Worm (Caenorhabditis elegans) whole organism, late embryonic: ENCODE measurements around the gene pmpl-1.
A peak's percentile ranks its signal among the peaks of the same experiment; 100 is the strongest.

ENCODE experiments used
- C38D4.7 ChIP-seq: fragments of 200-800 bp; sonication (Bioruptor generic); optimal IDR thresholded peaks from 2 replicates; lab custom pipeline; 2018; ENCODE audit warnings: mild to moderate bottlenecking, missing genetic modification characterization, moderate library complexity, missing compliant biosample characterization
- F13H6.1 ChIP-seq: sonication (generic microtip); optimal IDR thresholded peaks from 2 replicates; lab custom pipeline; 2016; ENCODE audit warnings: missing genetic modification characterization, missing compliant biosample characterization
- ceh-14 ChIP-seq: sonication (generic microtip); optimal IDR thresholded peaks from 2 replicates; lab custom pipeline; 2016; ENCODE audit warnings: missing genotype, missing genetic modification characterization, missing compliant biosample characterization
- ceh-18 ChIP-seq: sonication (generic microtip); optimal IDR thresholded peaks from 2 replicates; lab custom pipeline; 2016; ENCODE audit warnings: missing genetic modification characterization, missing compliant biosample characterization
- ceh-19 ChIP-seq: fragments of 200-800 bp; sonication (Bioruptor generic); optimal IDR thresholded peaks from 2 replicates; lab custom pipeline; 2018; ENCODE audit warnings: mild to moderate bottlenecking, missing genetic modification characterization, missing compliant biosample characterization
- ceh-30 ChIP-seq: fragments of 150-350 bp; optimal IDR thresholded peaks from 2 replicates; lab custom pipeline; 2014; ENCODE audit warnings: missing biosample characterization, missing genetic modification characterization
- ceh-48 ChIP-seq: sonication (generic microtip); optimal IDR thresholded peaks from 2 replicates; lab custom pipeline; 2016; ENCODE audit warnings: missing genetic modification characterization, inconsistent platforms, missing compliant biosample characterization
- ceh-9 ChIP-seq: sonication (generic microtip); optimal IDR thresholded peaks from 2 replicates; lab custom pipeline; 2016; ENCODE audit warnings: mild to moderate bottlenecking, missing genetic modification characterization, inconsistent platforms, missing compliant biosample characterization
- che-1 ChIP-seq: sonication (generic microtip); optimal IDR thresholded peaks from 2 replicates; lab custom pipeline; 2016; ENCODE audit warnings: mild to moderate bottlenecking, missing genetic modification characterization, missing compliant biosample characterization
- dmd-4 ChIP-seq: sonication (generic microtip); optimal IDR thresholded peaks from 2 replicates; lab custom pipeline; 2016; ENCODE audit warnings: borderline replicate concordance, missing genetic modification characterization, missing compliant biosample characterization
- dve-1 ChIP-seq: sonication (generic microtip); optimal IDR thresholded peaks from 2 replicates; lab custom pipeline; 2017; ENCODE audit warnings: antibody characterized with exemption, mild to moderate bottlenecking, missing genetic modification characterization, missing compliant biosample characterization
- elt-2 ChIP-seq: sonication (generic microtip); optimal IDR thresholded peaks from 2 replicates; lab custom pipeline; 2016; ENCODE audit warnings: missing genetic modification reagents, missing genetic modification characterization, missing compliant biosample characterization
- elt-4 ChIP-seq: sonication (generic microtip); optimal IDR thresholded peaks from 2 replicates; lab custom pipeline; 2016; ENCODE audit warnings: missing genetic modification characterization, missing compliant biosample characterization
- ets-4 ChIP-seq: sonication (generic microtip); optimal IDR thresholded peaks from 2 replicates; lab custom pipeline; 2016; ENCODE audit warnings: missing genetic modification characterization, missing compliant biosample characterization
- hlh-13 ChIP-seq: fragments of 200-800 bp; sonication (Bioruptor generic); optimal IDR thresholded peaks from 2 replicates; lab custom pipeline; 2018; ENCODE audit warnings: mild to moderate bottlenecking, missing genetic modification characterization, missing compliant biosample characterization
- hlh-6 ChIP-seq: sonication (generic microtip); optimal IDR thresholded peaks from 2 replicates; lab custom pipeline; 2016; ENCODE audit warnings: missing genotype, missing genetic modification characterization, missing compliant biosample characterization
- hlh-8 ChIP-seq: sonication (generic microtip); optimal IDR thresholded peaks from 2 replicates; lab custom pipeline; 2016; ENCODE audit warnings: missing genotype, missing genetic modification characterization, missing compliant biosample characterization
- lim-6 ChIP-seq: sonication (generic microtip); optimal IDR thresholded peaks from 2 replicates; lab custom pipeline; 2016; ENCODE audit warnings: missing genetic modification characterization, missing compliant biosample characterization
- madf-2 ChIP-seq: sonication (generic microtip); optimal IDR thresholded peaks from 2 replicates; lab custom pipeline; 2017; ENCODE audit warnings: missing genetic modification characterization, missing compliant biosample characterization
- nfya-1 ChIP-seq: sonication (generic microtip); optimal IDR thresholded peaks from 2 replicates; lab custom pipeline; 2017; ENCODE audit warnings: missing genetic modification characterization, mild to moderate bottlenecking, missing compliant biosample characterization, antibody characterized with exemption, moderate library complexity
- nhr-232 ChIP-seq: sonication (generic microtip); optimal IDR thresholded peaks from 2 replicates; lab custom pipeline; 2016; ENCODE audit warnings: missing genetic modification characterization, missing compliant biosample characterization
- npax-4 ChIP-seq: sonication (generic microtip); optimal IDR thresholded peaks from 2 replicates; lab custom pipeline; 2016; ENCODE audit warnings: missing genetic modification characterization, missing compliant biosample characterization
- pha-2 ChIP-seq: sonication (generic microtip); optimal IDR thresholded peaks from 2 replicates; lab custom pipeline; 2017; ENCODE audit warnings: mild to moderate bottlenecking, missing genetic modification characterization, missing compliant biosample characterization
- pqm-1 ChIP-seq: sonication (generic microtip); optimal IDR thresholded peaks from 2 replicates; lab custom pipeline; 2016; ENCODE audit warnings: missing genetic modification characterization, missing compliant biosample characterization
- syd-9 ChIP-seq: sonication (generic microtip); optimal IDR thresholded peaks from 2 replicates; lab custom pipeline; 2016; ENCODE audit warnings: mild to moderate bottlenecking, missing genetic modification characterization, moderate library complexity, missing compliant biosample characterization
- tbx-7 ChIP-seq: sonication (generic microtip); optimal IDR thresholded peaks from 2 replicates; lab custom pipeline; 2016; ENCODE audit warnings: missing genotype, missing genetic modification characterization, missing compliant biosample characterization
- unc-3 ChIP-seq, 2 experiments: fragments of 200-800 bp in 1 of 2; sonication (Bioruptor generic) in 1 of 2; sonication (generic microtip) in 1 of 2; conservative IDR thresholded peaks in 1 of 2; optimal IDR thresholded peaks in 1 of 2; 2 replicates each; pipeline versions ENCODE4 v1.3.6 to Lab custom; 2016 to 2022; ENCODE audit warnings: missing compliant biosample characterization in 2 of 2, missing genetic modification characterization in 2 of 2, missing genetic modification reagents in 1 of 2
- unc-42 ChIP-seq: sonication (generic microtip); optimal IDR thresholded peaks from 2 replicates; lab custom pipeline; 2016; ENCODE audit warnings: missing genotype, missing genetic modification characterization, missing compliant biosample characterization
- unc-86 ChIP-seq: sonication (generic microtip); optimal IDR thresholded peaks from 2 replicates; lab custom pipeline; 2016; ENCODE audit warnings: missing genetic modification characterization, missing compliant biosample characterization
- ztf-16 ChIP-seq: sonication (generic microtip); optimal IDR thresholded peaks from 2 replicates; lab custom pipeline; 2017; ENCODE audit warnings: missing genetic modification characterization, missing compliant biosample characterization

pmpl-1 gene

DNA sequence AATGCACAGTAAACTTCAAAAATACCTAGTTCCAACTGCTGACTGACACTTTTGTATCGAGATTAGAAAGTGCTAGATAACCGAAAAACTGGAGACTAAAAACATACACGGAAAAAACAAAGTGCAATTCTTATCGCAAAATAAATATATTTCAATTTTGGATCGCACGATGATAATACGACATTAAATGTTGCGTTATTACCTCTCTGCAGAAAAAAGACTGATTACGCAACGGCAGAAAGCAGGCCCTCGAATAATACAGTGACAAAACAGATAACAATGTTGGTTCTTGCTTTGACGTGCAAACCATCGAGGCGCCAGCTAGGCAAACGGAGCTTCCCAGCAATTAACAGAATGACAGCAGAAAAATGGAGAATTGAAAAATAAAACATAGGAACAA lies 36.0 kb downstream of the pmpl-1 start:
- peak; percentile 91 for TF ChIP-seq elt-2
- no peak for TF ChIP-seq unc-86 (tag; lab: Kevin White, UChicago)
- TF ChIP-seq ceh-18 (tag; lab: Kevin White, UChicago): no peak
- no peak for TF ChIP-seq dve-1 (tag; lab: Kevin White, UChicago)
- TF ChIP-seq, all 69 proteins: peak for 1

DNA sequence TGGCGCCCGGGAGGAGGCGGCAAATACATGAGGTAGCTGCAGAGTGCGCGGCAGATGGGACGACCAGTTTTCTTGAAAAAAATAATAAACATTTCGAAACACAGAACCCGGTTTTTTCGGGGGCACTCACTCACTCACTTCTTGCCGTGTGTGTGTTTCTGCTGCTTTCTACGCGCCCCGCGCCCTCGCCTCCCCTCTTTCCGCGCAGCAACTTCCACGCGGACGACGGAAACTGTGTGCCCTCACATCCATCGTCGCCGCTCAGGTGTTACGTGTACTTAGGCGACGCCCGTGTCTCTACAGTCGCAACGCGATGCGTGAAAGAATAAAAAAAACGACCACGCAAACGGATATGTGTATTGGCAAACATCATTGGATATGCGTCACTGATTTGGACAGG lies 36.6 kb downstream of the pmpl-1 start:
- peak; percentile 46 for TF ChIP-seq hlh-6
- TF ChIP-seq unc-3 (GFP tag; conservative IDR thresholded peaks at IDR 0.05; lab: Robert Waterston, UW): no peak
- no peak for TF ChIP-seq unc-3 (tag; optimal IDR thresholded peaks at IDR 0.05; lab: Kevin White, UChicago)
- TF ChIP-seq ceh-14 (tag; lab: Kevin White, UChicago): peak; percentile 22
- peak; percentile 55 for TF ChIP-seq ets-4
- peak; percentile 8 for TF ChIP-seq F13H6.1 (tag; lab: Kevin White, UChicago)

DNA sequence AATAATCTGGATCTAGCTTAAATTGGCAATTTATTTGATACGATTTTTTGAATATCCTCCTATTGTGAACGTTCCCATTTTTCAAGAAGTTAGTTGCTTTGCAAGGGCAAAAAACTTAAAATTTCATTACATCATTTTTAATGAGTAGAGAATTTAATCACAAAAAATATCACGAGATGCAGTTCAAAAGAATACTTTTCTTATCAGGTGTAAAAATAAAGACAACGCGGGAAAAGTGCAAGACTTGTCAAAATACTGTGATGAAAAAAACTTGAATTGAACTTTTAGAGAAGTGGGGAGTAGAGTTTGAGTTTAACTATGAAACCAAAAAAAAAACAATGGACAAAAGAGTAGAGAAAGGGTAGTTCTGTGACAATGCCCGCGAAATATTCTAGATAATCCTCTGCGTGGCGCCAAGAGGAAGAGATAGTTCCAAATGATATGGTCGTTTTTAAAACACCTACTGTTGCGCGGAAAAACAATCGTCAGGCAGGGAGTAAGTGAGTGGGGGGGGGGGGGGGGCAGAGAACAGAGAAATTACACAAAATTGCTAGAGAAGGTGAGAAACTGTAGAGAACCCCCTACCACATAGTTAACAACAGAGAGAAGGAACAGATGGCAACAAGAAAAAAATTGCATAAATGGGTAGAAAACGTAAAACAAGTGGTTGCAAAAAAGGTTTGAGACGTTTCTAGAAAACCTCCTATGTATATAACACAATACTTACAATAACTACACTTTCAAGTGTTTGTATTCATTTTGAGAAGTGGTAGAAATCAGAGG lies 37.3 kb downstream of the pmpl-1 start:
- TF ChIP-seq ceh-9 (tag; lab: Kevin White, UChicago) (no peak), C38D4.7 (GFP tag; lab: Kevin White, UChicago) (no peak), hlh-8 (no peak), elt-2 (no peak), tbx-7 (tag; lab: Kevin White, UChicago) (no peak), ztf-16 (tag; lab: Kevin White, UChicago) (no peak), pha-2 (tag; lab: Kevin White, UChicago) (no peak), ceh-30 (tag; lab: Kevin White, UChicago) (no peak), ceh-48 (tag; lab: Kevin White, UChicago) (no peak), che-1 (tag; lab: Kevin White, UChicago) (no peak), syd-9 (no peak), nhr-232 (tag; lab: Kevin White, UChicago) (no peak), unc-86 (tag; lab: Kevin White, UChicago) (no peak), madf-2 (no peak), ceh-19 (GFP tag; lab: Kevin White, UChicago) (no peak), npax-4 (tag; lab: Kevin White, UChicago) (no peak), pqm-1 (tag; lab: Kevin White, UChicago) (no peak)
- TF ChIP-seq, all 69 proteins: peak for 0

ce11 chrX:3826172-3826571 lies 38.3 kb downstream of the pmpl-1 start:
- peak; percentile 8 for TF ChIP-seq dmd-4 (tag; lab: Kevin White, UChicago)
- no peak for TF ChIP-seq ceh-48 (tag; lab: Kevin White, UChicago)
- TF ChIP-seq, all 69 proteins: peak for 1

DNA sequence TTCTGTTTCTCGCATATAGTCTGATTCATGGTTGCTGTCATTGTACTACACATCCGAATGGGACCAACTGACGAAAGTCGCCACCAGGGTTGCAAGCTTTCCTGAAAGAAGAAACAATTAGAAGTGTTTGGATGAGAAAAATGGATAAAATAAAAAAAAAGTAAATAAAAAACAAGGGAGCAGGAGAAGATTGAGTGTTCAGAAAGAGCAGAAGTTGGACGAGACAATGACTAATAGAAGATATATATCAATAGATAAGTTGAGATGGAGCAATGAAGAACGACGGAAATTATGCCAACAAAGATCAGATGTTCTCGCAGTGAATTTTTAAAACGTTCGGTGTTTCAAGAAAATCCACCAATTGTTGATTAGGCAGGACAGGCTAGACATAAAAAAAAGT lies 39.0 kb downstream of the pmpl-1 start, which contains the start of gene fkh-9:
Gene fkh-9, minus strand, starts transcription at position 101 of the 400 bp plus-strand sequence.
- no peak for TF ChIP-seq che-1 (tag; lab: Kevin White, UChicago)
- TF ChIP-seq, all 69 proteins: peak for 0

- TF ChIP-seq unc-42: no peak
- no peak for TF ChIP-seq hlh-13
- no peak for TF ChIP-seq pqm-1 (tag; lab: Kevin White, UChicago)
- no peak for TF ChIP-seq hlh-6
- no peak for TF ChIP-seq elt-4 (tag; lab: Kevin White, UChicago)
- TF ChIP-seq ztf-16 (tag; lab: Kevin White, UChicago): no peak
- TF ChIP-seq hlh-8: no peak
- TF ChIP-seq nfya-1 (tag; lab: Kevin White, UChicago): no peak
- TF ChIP-seq lim-6 (tag; lab: Kevin White, UChicago): no peak
- no peak for TF ChIP-seq ceh-9 (tag; lab: Kevin White, UChicago)
Observed at ce11 chrX:3827311-3827710, 39.5 kb downstream of the pmpl-1 start.
